Worm (Caenorhabditis elegans) whole organism, young adult: ENCODE measurements around the gene akt-2.
A peak's percentile ranks its signal among the peaks of the same experiment; 100 is the strongest.

Experiments used
- B0019.2 ChIP-seq: fragments of 200-800 bp; sonication (Bioruptor generic); conservative IDR thresholded peaks from 2 replicates; pipeline ENCODE4 v1.3.6; 2022; ENCODE audit warnings: missing genetic modification reagents, missing genetic modification characterization, missing compliant biosample characterization
- F10E7.11 ChIP-seq: sonication (generic microtip); optimal IDR thresholded peaks from 2 replicates; lab custom pipeline; 2017; ENCODE audit warnings: mild to moderate bottlenecking, missing genetic modification characterization, moderate library complexity, missing compliant biosample characterization
- F23B12.7 ChIP-seq: sonication (generic microtip); optimal IDR thresholded peaks from 2 replicates; lab custom pipeline; 2017; ENCODE audit warnings: missing genetic modification characterization, mild to moderate bottlenecking, missing compliant biosample characterization, antibody characterized with exemption, moderate library complexity; ENCODE audit not compliant: insufficient read depth
- F55B11.4 ChIP-seq: sonication (generic microtip); optimal IDR thresholded peaks from 2 replicates; lab custom pipeline; 2016; ENCODE audit warnings: missing compliant biosample characterization, missing genetic modification characterization, borderline replicate concordance; ENCODE audit not compliant: insufficient read depth
- K12H6.12 ChIP-seq: fragments of 200-800 bp; sonication (Bioruptor generic); optimal IDR thresholded peaks from 2 replicates; lab custom pipeline; 2018; ENCODE audit warnings: mild to moderate bottlenecking, missing genetic modification characterization, missing compliant biosample characterization
- aptf-2 ChIP-seq: fragments of 200-800 bp; sonication (Bioruptor generic); conservative IDR thresholded peaks from 2 replicates; pipeline ENCODE4 v1.3.6; 2022; ENCODE audit warnings: missing genetic modification reagents, missing genetic modification characterization, missing compliant biosample characterization
- athp-1 ChIP-seq: sonication (generic microtip); optimal IDR thresholded peaks from 2 replicates; lab custom pipeline; 2017; ENCODE audit warnings: mild to moderate bottlenecking, missing genetic modification characterization, missing compliant biosample characterization
- attf-5 ChIP-seq: fragments of 200-800 bp; sonication (Bioruptor generic); optimal IDR thresholded peaks from 2 replicates; lab custom pipeline; 2018; ENCODE audit warnings: mild to moderate bottlenecking, missing genetic modification characterization, missing compliant biosample characterization
- ccch-3 ChIP-seq: fragments of 200-800 bp; sonication (Bioruptor generic); optimal IDR thresholded peaks from 2 replicates; lab custom pipeline; 2018; ENCODE audit warnings: mild to moderate bottlenecking, missing genetic modification characterization, missing compliant biosample characterization
- ceh-58 ChIP-seq: fragments of 200-800 bp; sonication (Bioruptor generic); IDR thresholded peaks from 2 replicates; pipeline ENCODE4 v1.3.6; 2022; ENCODE audit warnings: missing genetic modification characterization, missing compliant biosample characterization
- ets-4 ChIP-seq: fragments of 200-800 bp; sonication (Bioruptor generic); optimal IDR thresholded peaks from 2 replicates; lab custom pipeline; 2018; ENCODE audit warnings: mild to moderate bottlenecking, missing genetic modification characterization, missing compliant biosample characterization
- gei-17 ChIP-seq: fragments of 200-800 bp; sonication (Bioruptor generic); optimal IDR thresholded peaks from 2 replicates; lab custom pipeline; 2018; ENCODE audit warnings: mild to moderate bottlenecking, missing genetic modification characterization, missing compliant biosample characterization
- him-1 ChIP-seq: sonication (generic microtip); optimal IDR thresholded peaks from 2 replicates; lab custom pipeline; 2016; ENCODE audit warnings: missing genotype, missing genetic modification reagents, missing genetic modification characterization, missing compliant biosample characterization
- lin-35 ChIP-seq, 3 experiments: fragments of 150-350 bp in 2 of 3; sonication (generic microtip) in 1 of 3; optimal IDR thresholded peaks; 2 replicates each; lab custom pipeline; 2014 to 2018; ENCODE audit warnings: missing biosample characterization in 3 of 3, missing genetic modification characterization in 3 of 3, missing genetic modification reagents in 3 of 3
- mcd-1 ChIP-seq: fragments of 200-800 bp; sonication (Bioruptor generic); IDR thresholded peaks from 2 replicates; pipeline ENCODE4 v1.3.6; 2022; ENCODE audit warnings: missing genetic modification reagents, missing genetic modification characterization, missing compliant biosample characterization
- mel-28 ChIP-seq: sonication (generic microtip); optimal IDR thresholded peaks from 2 replicates; lab custom pipeline; 2016; ENCODE audit warnings: borderline replicate concordance, mild to moderate bottlenecking, missing genetic modification characterization, missing compliant biosample characterization
- nhr-80 ChIP-seq: sonication (generic microtip); optimal IDR thresholded peaks from 2 replicates; lab custom pipeline; 2016; ENCODE audit warnings: missing genetic modification characterization, missing compliant biosample characterization
- rpc-1 ChIP-seq, 2 experiments: fragments of 150-350 bp in 1 of 2; sonication (generic microtip) in 1 of 2; optimal IDR thresholded peaks; 2 replicates each; lab custom pipeline; 2014 to 2018; ENCODE audit warnings: missing biosample characterization in 1 of 2, missing genetic modification characterization in 1 of 2, missing genetic modification reagents in 1 of 2, missing genotype in 1 of 2
- tbp1 ChIP-seq: fragments of 200-800 bp; sonication (Bioruptor generic); optimal IDR thresholded peaks from 2 replicates; lab custom pipeline; 2018; ENCODE audit warnings: mild to moderate bottlenecking, missing genetic modification characterization, missing compliant biosample characterization
- unc-62 ChIP-seq: fragments of 150-350 bp; optimal IDR thresholded peaks from 2 replicates; lab custom pipeline; 2014; ENCODE audit warnings: missing biosample characterization, missing genetic modification reagents, missing genetic modification characterization
- xnd-1 ChIP-seq: sonication (generic microtip); optimal IDR thresholded peaks from 2 replicates; lab custom pipeline; 2016; ENCODE audit warnings: missing genotype, missing genetic modification reagents, missing genetic modification characterization, missing compliant biosample characterization
- ztf-3 ChIP-seq: fragments of 200-800 bp; sonication (Bioruptor generic); optimal IDR thresholded peaks from 2 replicates; lab custom pipeline; 2018; ENCODE audit warnings: mild to moderate bottlenecking, missing genetic modification characterization, missing compliant biosample characterization

akt-2 gene

ce11 chrX:14182514-14182913 is 35.0 kb downstream of the akt-2 start:
- TF ChIP-seq tbp1 (GFP tag; lab: Kevin White, UChicago) = no peak
- TF ChIP-seq F23B12.7 (tag; lab: Kevin White, UChicago) = no peak
- TF ChIP-seq attf-5 (GFP tag; lab: Kevin White, UChicago) = no peak
- TF ChIP-seq him-1 (tag; lab: Kevin White, UChicago) = no peak
- TF ChIP-seq B0019.2 (GFP tag; lab: Robert Waterston, UW) = no peak
- no peak for TF ChIP-seq ccch-3 (GFP tag; lab: Kevin White, UChicago)
- TF ChIP-seq K12H6.12 = no peak
- TF ChIP-seq xnd-1 = no peak

ce11 chrX:14185631-14186030 is 38.1 kb downstream of the akt-2 start:
- TF ChIP-seq mcd-1 (GFP tag; lab: Robert Waterston, UW) (no peak), lin-35 (GFP tag; optimal IDR thresholded peaks at IDR 0.05; lab: Kevin White, UChicago) (no peak), F23B12.7 (tag; lab: Kevin White, UChicago) (no peak), ceh-58 (GFP tag; lab: Robert Waterston, UW) (no peak), unc-62 (GFP tag; lab: Kevin White, UChicago) (no peak), athp-1 (no peak), F10E7.11 (tag; lab: Kevin White, UChicago) (no peak), K12H6.12 (no peak), ztf-3 (GFP tag; lab: Kevin White, UChicago) (no peak), F55B11.4 (tag; lab: Kevin White, UChicago) (no peak), gei-17 (GFP tag; lab: Kevin White, UChicago) (no peak), ets-4 (GFP tag; lab: Kevin White, UChicago) (no peak), ccch-3 (GFP tag; lab: Kevin White, UChicago) (no peak), aptf-2 (no peak), mel-28 (no peak)

- TF ChIP-seq rpc-1 (optimal IDR thresholded peaks at IDR 0.05; lab: Kevin White, UChicago) (no peak), rpc-1 (tag; optimal IDR thresholded peaks at IDR 0.05; lab: Kevin White, UChicago) (no peak)
Measured at ce11 chrX:14186466-14186865, 39.0 kb downstream of the akt-2 start, which contains the start of gene ceh-36. Gene ceh-36, minus strand, starts transcription at chrX:14186566.

ce11 chrX:14194251-14194650 is 46.8 kb downstream of the akt-2 start:
- TF ChIP-seq K12H6.12 = no peak
- peak; percentile 58 for TF ChIP-seq nhr-80
- TF ChIP-seq, all 124 proteins: peak for 1
